4 worm cellular contexts compared by ENCODE assay signal in the genomic region with DNA sequence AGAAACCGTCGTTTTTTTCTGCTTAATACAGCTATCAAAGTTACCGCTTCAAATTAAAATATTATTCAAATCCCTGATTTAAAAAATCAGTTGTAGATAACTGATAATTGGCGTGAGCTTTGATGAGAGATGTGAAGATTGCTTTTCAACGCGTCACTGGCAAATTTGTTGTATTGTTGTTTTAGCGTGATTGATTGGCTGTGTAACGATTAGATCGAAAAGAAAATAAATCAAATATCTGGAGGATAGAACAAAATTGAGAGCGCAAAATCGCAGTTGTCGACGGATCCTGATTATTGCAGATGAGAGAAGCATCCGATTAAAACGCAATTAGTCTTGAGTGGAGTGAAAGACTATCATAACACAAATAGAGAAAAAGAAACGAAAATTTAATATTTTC.
A peak's percentile ranks its signal among the peaks of the same experiment; 100 is the strongest.
TF ChIP-seq lines count a peak whose summit lies in the region.

No protein-coding gene starts in this region.

TF ChIP-seq in whole organism, L1 larva, 84 proteins besides CTCF, POLR2A, EP300 and RAD21 (continues in another document):
- no peak for TF ChIP-seq skn-1 (tag; optimal IDR thresholded peaks at IDR 0.05; lab: Kevin White, UChicago)
- TF ChIP-seq pax-3 (tag; optimal IDR thresholded peaks at IDR 0.05; lab: Kevin White, UChicago), result no peak
- no peak for TF ChIP-seq dpl-1 (GFP tag; optimal IDR thresholded peaks at IDR 0.05; lab: Kevin White, UChicago)
- TF ChIP-seq fkh-10 (GFP tag; optimal IDR thresholded peaks at IDR 0.05; lab: Kevin White, UChicago), result no peak
- TF ChIP-seq ceh-82 (tag; optimal IDR thresholded peaks at IDR 0.05; lab: Kevin White, UChicago), result no peak
- TF ChIP-seq snpc-4 (tag; optimal IDR thresholded peaks at IDR 0.05; lab: Kevin White, UChicago), result no peak
- TF ChIP-seq tbx-2 (tag; optimal IDR thresholded peaks at IDR 0.05; lab: Kevin White, UChicago), result no peak
- TF ChIP-seq nhr-85 (tag; lab: Kevin White, UChicago), result no peak
- TF ChIP-seq lsy-2 (tag; optimal IDR thresholded peaks at IDR 0.05; lab: Kevin White, UChicago), result peak in 1 of 2 experiments; percentile 5
- no peak for TF ChIP-seq blmp-1 (tag; optimal IDR thresholded peaks at IDR 0.05; lab: Kevin White, UChicago)
- TF ChIP-seq fkh-8 (tag; optimal IDR thresholded peaks at IDR 0.05; lab: Kevin White, UChicago), result no peak
- no peak for TF ChIP-seq ama-1 (optimal IDR thresholded peaks at IDR 0.05; lab: Kevin White, UChicago)
- TF ChIP-seq mep-1 (tag; optimal IDR thresholded peaks at IDR 0.05; lab: Kevin White, UChicago), result no peak
- TF ChIP-seq lin-35 (GFP tag; optimal IDR thresholded peaks at IDR 0.05; lab: Kevin White, UChicago), result no peak
- TF ChIP-seq mef-2 (tag; optimal IDR thresholded peaks at IDR 0.05; lab: Kevin White, UChicago), result no peak
- no peak for TF ChIP-seq xbp-1 (tag; optimal IDR thresholded peaks at IDR 0.05; lab: Kevin White, UChicago)
- peak; percentile 78 for TF ChIP-seq rnt-1 (tag; optimal IDR thresholded peaks at IDR 0.05; lab: Kevin White, UChicago)
- TF ChIP-seq lin-39 (tag; optimal IDR thresholded peaks at IDR 0.05; lab: Kevin White, UChicago), result peak; percentile 72
- no peak for TF ChIP-seq nhr-76 (tag; optimal IDR thresholded peaks at IDR 0.05; lab: Kevin White, UChicago)
- TF ChIP-seq C34B4.2 (tag; optimal IDR thresholded peaks at IDR 0.05; lab: Kevin White, UChicago), result no peak
- TF ChIP-seq mab-9 (GFP tag; IDR thresholded peaks at IDR 0.05; lab: Robert Waterston, UW), result no peak
- TF ChIP-seq alr-1 (tag; optimal IDR thresholded peaks at IDR 0.05; lab: Kevin White, UChicago; ENCODE audit: borderline replicate concordance), result no peak
- no peak for TF ChIP-seq unc-86 (tag; optimal IDR thresholded peaks at IDR 0.05; lab: Kevin White, UChicago)

TF ChIP-seq in whole organism, L2 larva, 48 proteins besides CTCF, POLR2A, EP300 and RAD21:
- TF ChIP-seq mab-5 (tag; optimal IDR thresholded peaks at IDR 0.05; lab: Kevin White, UChicago) (peak; percentile 82), nhr-10 (tag; optimal IDR thresholded peaks at IDR 0.05; lab: Kevin White, UChicago) (no peak)

TF ChIP-seq in whole organism, late embryonic, 69 proteins besides CTCF, POLR2A, EP300 and RAD21:
- TF ChIP-seq gmeb-2 (tag; optimal IDR thresholded peaks at IDR 0.05; lab: Kevin White, UChicago) (no peak), unc-55 (GFP tag; optimal IDR thresholded peaks at IDR 0.05; lab: Kevin White, UChicago) (peak; percentile 65), sdc-2 (tag; optimal IDR thresholded peaks at IDR 0.05; lab: Kevin White, UChicago) (no peak)
TF ChIP-seq in whole organism, late embryonic: peak in this region for 1.

TF ChIP-seq in whole organism, mixed stage, embryonic, 35 proteins besides CTCF, POLR2A, EP300 and RAD21:
- TF ChIP-seq mab-5 (tag; optimal IDR thresholded peaks at IDR 0.05; lab: Kevin White, UChicago), result peak; percentile 50
- no peak for TF ChIP-seq ceh-39 (tag; optimal IDR thresholded peaks at IDR 0.05; lab: Kevin White, UChicago)
- TF ChIP-seq nhr-28 (tag; optimal IDR thresholded peaks at IDR 0.05; lab: Kevin White, UChicago), result no peak
- peak; percentile 80 for TF ChIP-seq unc-62 (GFP tag; optimal IDR thresholded peaks at IDR 0.05; lab: Kevin White, UChicago)
TF ChIP-seq in whole organism, mixed stage, embryonic: peak in this region for 2.

Comparison
In these comparisons a context has a peak if more than half of its experiments do, and no peak if none do; other contexts are left out.
1. Of the 10 proteins assayed by ChIP-seq in both whole organism, L1 larva and whole organism, late embryonic: peak only in whole organism, L1 larva: rnt-1; only in whole organism, late embryonic: none; in both: none; in neither: 9.